Worm (Caenorhabditis elegans) whole organism, mixed stage, embryonic: Measurements from ENCODE around the gene lbp-7.

Source experiments
- M03D4.4 ChIP-seq: sonication (generic microtip); optimal IDR thresholded peaks from 2 replicates; lab custom pipeline; 2017; ENCODE audit warnings: mild to moderate bottlenecking, missing genetic modification characterization, missing compliant biosample characterization
- bed-3 ChIP-seq: fragments of 200-800 bp; sonication (Bioruptor generic); optimal IDR thresholded peaks from 3 replicates; lab custom pipeline; 2018; ENCODE audit warnings: mild to moderate bottlenecking, missing genetic modification characterization, moderate library complexity, missing compliant biosample characterization
- blmp-1 ChIP-seq: fragments of 150-350 bp; optimal IDR thresholded peaks from 2 replicates; lab custom pipeline; 2014; ENCODE audit warnings: missing biosample characterization, missing genetic modification characterization
- ceh-39 ChIP-seq: fragments of 150-350 bp; optimal IDR thresholded peaks from 2 replicates; lab custom pipeline; 2014; ENCODE audit warnings: missing biosample characterization, missing genetic modification characterization
- ceh-43 ChIP-seq: fragments of 200-800 bp; sonication (Bioruptor generic); optimal IDR thresholded peaks from 2 replicates; lab custom pipeline; 2018; ENCODE audit warnings: mild to moderate bottlenecking, missing genetic modification characterization, moderate library complexity, missing compliant biosample characterization
- ces-1 ChIP-seq: fragments of 150-350 bp; optimal IDR thresholded peaks from 2 replicates; lab custom pipeline; 2014; ENCODE audit warnings: missing biosample characterization, missing genetic modification reagents, missing genetic modification characterization
- drap-1 ChIP-seq: fragments of 200-800 bp; sonication (Bioruptor generic); optimal IDR thresholded peaks from 3 replicates; lab custom pipeline; 2018; ENCODE audit warnings: mild to moderate bottlenecking, missing genetic modification characterization, missing compliant biosample characterization
- elt-1 ChIP-seq: sonication (generic microtip); optimal IDR thresholded peaks from 2 replicates; lab custom pipeline; 2017; ENCODE audit warnings: missing genetic modification characterization, mild to moderate bottlenecking, missing compliant biosample characterization, antibody characterized with exemption, moderate library complexity, borderline replicate concordance; ENCODE audit not compliant: insufficient read depth
- elt-3 ChIP-seq: fragments of 150-350 bp; optimal IDR thresholded peaks from 2 replicates; lab custom pipeline; 2014; ENCODE audit warnings: missing biosample characterization, missing genetic modification characterization
- flh-1 ChIP-seq: fragments of 200-800 bp; sonication (Bioruptor generic); optimal IDR thresholded peaks from 2 replicates; lab custom pipeline; 2018; ENCODE audit warnings: mild to moderate bottlenecking, missing genetic modification characterization, moderate library complexity, missing compliant biosample characterization
- ham-2 ChIP-seq: fragments of 200-800 bp; sonication (Bioruptor generic); optimal IDR thresholded peaks from 2 replicates; lab custom pipeline; 2018; ENCODE audit warnings: mild to moderate bottlenecking, missing genetic modification characterization, missing compliant biosample characterization
- hlh-1 ChIP-seq: fragments of 150-350 bp; optimal IDR thresholded peaks from 2 replicates; lab custom pipeline; 2014; ENCODE audit warnings: missing biosample characterization, missing genetic modification reagents, missing genetic modification characterization
- lin-13 ChIP-seq: fragments of 150-350 bp; optimal IDR thresholded peaks from 2 replicates; lab custom pipeline; 2014; ENCODE audit warnings: missing biosample characterization, missing genetic modification characterization
- lin-32 ChIP-seq: fragments of 200-800 bp; sonication (Bioruptor generic); optimal IDR thresholded peaks from 2 replicates; lab custom pipeline; 2018; ENCODE audit warnings: mild to moderate bottlenecking, missing genetic modification characterization, missing compliant biosample characterization
- lsy-2 ChIP-seq: fragments of 150-350 bp; optimal IDR thresholded peaks from 2 replicates; lab custom pipeline; 2014; ENCODE audit warnings: missing biosample characterization, missing genetic modification characterization
- mab-5 ChIP-seq: fragments of 150-350 bp; optimal IDR thresholded peaks from 2 replicates; lab custom pipeline; 2014; ENCODE audit warnings: missing biosample characterization, missing genetic modification characterization
- mep-1 ChIP-seq: fragments of 150-350 bp; optimal IDR thresholded peaks from 2 replicates; lab custom pipeline; 2017; ENCODE audit warnings: missing biosample characterization, missing genetic modification reagents, missing genetic modification characterization, inconsistent platforms
- mls-2 ChIP-seq: sonication (generic microtip); optimal IDR thresholded peaks from 2 replicates; lab custom pipeline; 2016; ENCODE audit warnings: mild to moderate bottlenecking, missing genetic modification characterization, moderate library complexity, missing compliant biosample characterization
- nhr-12 ChIP-seq: fragments of 150-350 bp; optimal IDR thresholded peaks from 2 replicates; lab custom pipeline; 2014; ENCODE audit warnings: missing biosample characterization, missing genetic modification characterization
- nhr-2 ChIP-seq: fragments of 150-350 bp; optimal IDR thresholded peaks from 2 replicates; lab custom pipeline; 2014; ENCODE audit warnings: missing biosample characterization, missing genetic modification characterization
- nhr-28 ChIP-seq: fragments of 150-350 bp; optimal IDR thresholded peaks from 2 replicates; lab custom pipeline; 2014; ENCODE audit warnings: missing biosample characterization, missing genetic modification characterization
- nhr-76 ChIP-seq: sonication (generic microtip); optimal IDR thresholded peaks from 2 replicates; lab custom pipeline; 2017; ENCODE audit warnings: missing biosample characterization, missing genetic modification characterization
- pha-4 ChIP-seq: fragments of 150-350 bp; optimal IDR thresholded peaks from 2 replicates; lab custom pipeline; 2018; ENCODE audit warnings: missing biosample characterization, missing genetic modification reagents, missing genetic modification characterization
- sem-2 ChIP-seq: fragments of 200-800 bp; sonication (Bioruptor generic); optimal IDR thresholded peaks from 2 replicates; lab custom pipeline; 2018; ENCODE audit warnings: mild to moderate bottlenecking, missing genetic modification characterization, missing compliant biosample characterization
- sptf-1 ChIP-seq: sonication (generic microtip); optimal IDR thresholded peaks from 2 replicates; lab custom pipeline; 2017; ENCODE audit warnings: mild to moderate bottlenecking, missing genetic modification characterization, moderate library complexity, missing compliant biosample characterization
- tbx-8 ChIP-seq: fragments of 200-800 bp; sonication (Bioruptor generic); optimal IDR thresholded peaks from 2 replicates; lab custom pipeline; 2018; ENCODE audit warnings: mild to moderate bottlenecking, missing genetic modification characterization, moderate library complexity, missing compliant biosample characterization
- unc-120 ChIP-seq: sonication (generic microtip); optimal IDR thresholded peaks from 2 replicates; lab custom pipeline; 2017; ENCODE audit warnings: missing genetic modification characterization, missing compliant biosample characterization; ENCODE audit not compliant: poor library complexity, severe bottlenecking
- unc-39 ChIP-seq: fragments of 150-350 bp; optimal IDR thresholded peaks from 2 replicates; lab custom pipeline; 2014; ENCODE audit warnings: missing biosample characterization, missing genetic modification characterization
- unc-62 ChIP-seq: fragments of 150-350 bp; optimal IDR thresholded peaks from 2 replicates; lab custom pipeline; 2014; ENCODE audit warnings: missing biosample characterization, missing genetic modification reagents, missing genetic modification characterization
- zip-8 ChIP-seq: fragments of 150-350 bp; optimal IDR thresholded peaks from 2 replicates; lab custom pipeline; 2014; ENCODE audit warnings: missing biosample characterization, missing genetic modification characterization
- ztf-11 ChIP-seq: fragments of 150-350 bp; optimal IDR thresholded peaks from 2 replicates; lab custom pipeline; 2014; ENCODE audit warnings: missing biosample characterization, missing genetic modification characterization

The lbp-7 gene

DNA sequence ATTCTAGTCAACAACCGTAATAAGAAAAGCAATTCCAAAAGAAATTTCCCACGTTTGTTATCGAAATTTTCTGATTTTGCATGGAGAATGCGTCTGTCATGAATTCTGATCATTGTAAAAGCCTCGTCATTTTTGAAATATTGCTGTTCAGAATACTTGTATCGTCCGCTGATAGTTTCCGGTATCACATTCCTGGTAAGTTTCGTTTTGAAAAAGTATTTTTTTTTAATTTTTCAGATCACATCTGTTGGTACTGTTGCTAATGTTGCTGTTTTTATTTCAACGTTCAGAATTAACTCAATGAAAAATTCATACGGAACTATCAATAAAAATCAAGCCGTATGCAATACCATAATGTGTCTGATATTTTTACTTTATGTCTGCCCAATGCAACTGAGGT is 38.4 kb upstream of the lbp-7 start, which contains the start of gene srx-17:
Gene srx-17, plus strand, starts transcription at position 301 of the 400 bp plus-strand sequence.
- TF ChIP-seq unc-120 (no peak), blmp-1 (no peak), zip-8 (tag; lab: Kevin White, UChicago) (no peak), ztf-11 (no peak), elt-1 (tag; lab: Kevin White, UChicago) (no peak), elt-3 (tag; lab: Kevin White, UChicago) (no peak), sem-2 (GFP tag; lab: Kevin White, UChicago) (no peak), mls-2 (tag; lab: Kevin White, UChicago) (no peak), unc-39 (tag; lab: Kevin White, UChicago) (no peak), lsy-2 (tag; lab: Kevin White, UChicago) (no peak), lin-13 (no peak)

DNA sequence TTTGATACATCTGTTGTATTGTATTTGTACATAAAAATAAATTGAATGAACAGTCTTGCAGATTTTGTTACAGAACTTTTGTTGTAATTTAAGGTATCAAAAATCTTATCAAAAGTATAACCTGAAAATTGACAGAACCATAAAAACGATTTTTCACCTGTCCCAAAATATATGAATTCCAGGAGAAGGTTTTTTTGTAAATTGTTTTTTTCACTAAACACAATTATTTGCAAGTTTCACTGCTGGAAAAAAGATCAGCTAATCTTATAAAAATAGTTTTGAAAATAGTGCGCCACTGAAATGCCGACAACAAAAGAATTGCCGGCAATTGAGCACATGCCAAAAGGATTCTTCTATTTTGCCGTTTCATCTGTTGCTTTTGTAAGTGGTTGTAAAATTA is 36.2 kb upstream of the lbp-7 start, which contains the start of gene srx-130:
Gene srx-130, plus strand, starts transcription at position 301 of the 400 bp plus-strand sequence.
- no peak for TF ChIP-seq tbx-8 (GFP tag; lab: Kevin White, UChicago)
- no peak for TF ChIP-seq drap-1
- TF ChIP-seq nhr-2 (tag; lab: Kevin White, UChicago) = no peak
- no peak for TF ChIP-seq ceh-39
- TF ChIP-seq pha-4 = no peak
- no peak for TF ChIP-seq nhr-76 (tag; lab: Kevin White, UChicago)
- no peak for TF ChIP-seq mep-1
- TF ChIP-seq sptf-1 (tag; lab: Kevin White, UChicago) = no peak
- TF ChIP-seq elt-3 (tag; lab: Kevin White, UChicago) = no peak
- TF ChIP-seq sem-2 (GFP tag; lab: Kevin White, UChicago) = no peak
- no peak for TF ChIP-seq ces-1 (GFP tag; lab: Kevin White, UChicago)
- no peak for TF ChIP-seq mls-2 (tag; lab: Kevin White, UChicago)
- no peak for TF ChIP-seq elt-1 (tag; lab: Kevin White, UChicago)
- TF ChIP-seq ham-2 (GFP tag; lab: Kevin White, UChicago) = no peak
- no peak for TF ChIP-seq lin-32 (GFP tag; lab: Kevin White, UChicago)
- TF ChIP-seq bed-3 (GFP tag; lab: Kevin White, UChicago) = no peak
- TF ChIP-seq flh-1 (GFP tag; lab: Kevin White, UChicago) = no peak
- no peak for TF ChIP-seq nhr-28
- no peak for TF ChIP-seq nhr-12

DNA sequence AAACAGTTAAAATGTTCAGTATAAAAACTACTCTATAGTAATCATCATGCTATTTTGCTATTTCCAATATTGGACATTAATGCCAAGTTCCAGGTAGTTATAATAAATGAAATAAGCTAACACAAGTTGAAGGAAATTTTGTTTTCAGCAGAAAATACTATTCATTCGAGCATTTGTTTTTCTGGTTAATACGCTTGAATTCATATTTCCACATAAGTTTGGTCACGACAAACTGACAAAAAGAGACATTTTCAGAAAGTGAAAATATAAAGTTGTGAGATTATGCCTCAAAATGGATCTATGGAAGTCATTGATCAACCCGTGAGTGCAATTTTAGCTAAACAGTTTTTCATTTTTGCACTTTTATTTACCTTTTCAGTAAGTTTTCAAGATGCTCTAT is 34.2 kb upstream of the lbp-7 start, which contains the start of gene srx-131:
Gene srx-131, plus strand, starts transcription at position 301 of the 400 bp plus-strand sequence.
- TF ChIP-seq tbx-8 (GFP tag; lab: Kevin White, UChicago) (no peak), flh-1 (GFP tag; lab: Kevin White, UChicago) (no peak), nhr-12 (no peak), ceh-43 (no peak), sptf-1 (tag; lab: Kevin White, UChicago) (no peak), sem-2 (GFP tag; lab: Kevin White, UChicago) (no peak), unc-62 (GFP tag; lab: Kevin White, UChicago) (no peak), lin-32 (GFP tag; lab: Kevin White, UChicago) (no peak), mep-1 (no peak), unc-39 (tag; lab: Kevin White, UChicago) (no peak), hlh-1 (tag; lab: Kevin White, UChicago) (no peak), nhr-2 (tag; lab: Kevin White, UChicago) (no peak)
- TF ChIP-seq, all 35 proteins: peak for 0

DNA sequence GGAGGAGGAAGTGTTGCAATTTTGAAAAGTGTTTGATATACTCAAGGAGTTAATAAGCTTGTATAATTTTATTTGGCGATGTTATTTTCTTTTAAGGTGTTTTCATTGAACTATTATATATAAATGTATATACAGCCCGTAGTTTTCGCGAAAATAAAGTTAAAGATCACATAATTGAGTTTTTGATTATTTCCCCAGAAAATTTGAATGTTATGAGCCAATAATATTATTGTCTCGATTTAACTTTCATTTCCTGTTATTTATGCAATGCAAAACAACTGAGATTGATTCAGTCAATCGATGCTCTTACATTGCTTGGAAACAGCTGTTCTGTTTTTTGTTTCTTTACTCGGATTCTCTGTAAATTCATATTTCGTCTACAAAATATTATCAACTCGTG is 31.0 kb upstream of the lbp-7 start, which contains the start of gene srx-133:
Gene srx-133, plus strand, starts transcription at position 301 of the 400 bp plus-strand sequence.
- no peak for TF ChIP-seq sem-2 (GFP tag; lab: Kevin White, UChicago)
- no peak for TF ChIP-seq M03D4.4 (tag; lab: Kevin White, UChicago)
- TF ChIP-seq ceh-39 = no peak
- no peak for TF ChIP-seq drap-1
- TF ChIP-seq lin-13 = no peak
- TF ChIP-seq mab-5 = no peak
- TF ChIP-seq lin-32 (GFP tag; lab: Kevin White, UChicago) = no peak
- no peak for TF ChIP-seq unc-62 (GFP tag; lab: Kevin White, UChicago)
- TF ChIP-seq flh-1 (GFP tag; lab: Kevin White, UChicago) = no peak
- no peak for TF ChIP-seq hlh-1 (tag; lab: Kevin White, UChicago)
- no peak for TF ChIP-seq ces-1 (GFP tag; lab: Kevin White, UChicago)
- TF ChIP-seq elt-1 (tag; lab: Kevin White, UChicago) = no peak
- TF ChIP-seq, all 35 proteins: peak for 0
